Worm (Caenorhabditis elegans): Measurements from ENCODE around the gene nlp-21.

DNA sequence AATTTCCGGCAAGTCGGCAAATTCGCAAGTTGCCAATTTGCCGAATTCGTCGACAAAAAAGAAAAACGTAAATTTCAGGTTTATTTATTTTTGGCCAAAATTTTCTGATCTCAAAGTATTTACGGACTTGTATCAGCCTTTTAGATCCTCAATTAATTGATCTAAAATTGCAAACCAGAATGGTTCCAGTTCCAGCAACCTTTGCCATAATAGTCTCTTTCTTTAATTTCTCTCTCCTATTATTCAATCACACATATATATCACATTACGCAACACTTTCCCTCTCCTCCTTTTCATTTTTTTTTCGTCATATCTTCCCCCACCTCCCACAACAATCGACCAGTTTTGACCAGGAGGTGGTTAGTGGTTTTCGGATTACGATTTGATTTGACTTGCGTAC is 4.4 kb upstream of the nlp-21 start, which contains the start of gene Y47D3B.3:
- no peak for TF ChIP-seq fkh-10 (GFP tag; optimal IDR thresholded peaks at IDR 0.05)
- no peak for TF ChIP-seq nhr-237 (tag; optimal IDR thresholded peaks at IDR 0.05)
- TF ChIP-seq zag-1 (tag; optimal IDR thresholded peaks at IDR 0.05), result no peak
- no peak for TF ChIP-seq sea-2 (GFP tag; optimal IDR thresholded peaks at IDR 0.05)

Measured in whole organism, L3 larva.